Worm (Caenorhabditis elegans): ENCODE results near the gene acl-4.

The acl-4 gene

DNA sequence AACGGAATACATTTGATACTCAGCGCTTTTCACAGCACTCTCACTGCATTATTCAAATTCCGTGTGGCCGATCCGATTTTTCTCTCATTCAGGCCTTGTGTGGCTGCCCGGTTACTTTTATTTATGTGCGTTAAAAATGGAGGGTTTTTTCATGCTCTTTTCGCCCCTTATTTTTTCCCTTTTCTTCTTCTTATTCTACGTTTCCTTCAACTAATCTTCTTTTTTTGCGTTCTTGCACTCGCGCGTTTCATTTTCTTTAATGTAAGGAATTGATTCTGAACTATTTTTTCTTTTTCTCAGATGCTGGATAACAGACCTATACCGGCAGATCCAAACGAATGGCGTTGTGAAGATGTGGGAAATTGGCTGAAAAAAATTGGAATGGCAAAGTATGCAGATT lies 38.4 kb upstream of the acl-4 start, which contains the start of gene F53B1.2:
TSS of gene F53B1.2 (plus strand) at position 301 of the 400 bp plus-strand sequence.
- TF ChIP-seq snpc-4 (tag; optimal IDR thresholded peaks at IDR 0.05) = no peak
- TF ChIP-seq elt-1 (tag; optimal IDR thresholded peaks at IDR 0.05; ENCODE audit: borderline replicate concordance, insufficient read depth) = no peak
- TF ChIP-seq unc-62 (GFP tag; optimal IDR thresholded peaks at IDR 0.05) = no peak
- TF ChIP-seq nhr-28 (tag; optimal IDR thresholded peaks at IDR 0.05) = no peak
- TF ChIP-seq unc-120 (tag; optimal IDR thresholded peaks at IDR 0.05; ENCODE audit: poor library complexity, severe bottlenecking) = no peak
- TF ChIP-seq ztf-11 (tag; optimal IDR thresholded peaks at IDR 0.05) = no peak
- TF ChIP-seq cnd-1 (tag; optimal IDR thresholded peaks at IDR 0.05) = no peak
- TF ChIP-seq lin-13 (tag; optimal IDR thresholded peaks at IDR 0.05) = no peak
- no peak for TF ChIP-seq mep-1 (tag; optimal IDR thresholded peaks at IDR 0.05)
- TF ChIP-seq nhr-2 (tag; optimal IDR thresholded peaks at IDR 0.05) = no peak
- no peak for TF ChIP-seq ceh-39 (tag; optimal IDR thresholded peaks at IDR 0.05)

DNA sequence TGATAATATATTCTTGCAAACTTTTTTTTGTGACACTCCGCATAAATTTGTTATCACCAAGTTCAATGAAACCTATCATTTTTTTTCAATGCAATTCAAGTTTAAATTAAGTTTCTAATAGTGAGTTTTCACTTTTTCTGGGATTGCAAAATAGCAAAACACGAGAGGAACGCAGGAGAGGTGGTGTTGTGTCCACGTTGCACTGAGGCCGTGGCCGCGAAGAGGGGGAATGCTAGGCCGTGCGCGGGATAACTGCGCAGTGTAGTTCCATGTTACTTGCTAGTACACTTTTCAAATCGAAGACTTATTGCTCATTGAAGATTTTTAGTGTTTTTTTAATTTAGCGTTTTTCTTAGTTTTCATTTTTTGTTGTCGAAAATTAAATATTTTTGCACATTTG lies 37.9 kb upstream of the acl-4 start:
- TF ChIP-seq ceh-43 (GFP tag; optimal IDR thresholded peaks at IDR 0.05) = no peak

DNA sequence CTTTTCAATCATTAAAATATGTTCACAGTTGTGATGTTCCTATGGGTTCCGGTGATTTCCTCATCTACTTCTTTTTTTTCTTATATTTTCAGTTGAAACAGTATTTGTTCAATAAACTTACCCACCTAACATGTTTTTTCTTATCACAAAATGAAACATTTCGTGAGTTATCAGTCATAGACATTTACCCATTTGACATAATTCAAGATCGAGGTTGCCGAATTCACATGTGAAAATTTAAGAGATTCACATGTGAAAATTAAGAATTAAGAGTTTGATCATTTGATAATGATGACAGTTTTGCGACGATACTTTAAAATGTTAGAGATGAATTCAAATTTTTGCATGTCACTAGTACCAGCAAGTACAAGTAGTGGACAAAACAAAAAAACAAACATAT lies 37.2 kb upstream of the acl-4 start:
- TF ChIP-seq unc-62 (GFP tag; optimal IDR thresholded peaks at IDR 0.05) = no peak
- TF ChIP-seq cnd-1 (tag; optimal IDR thresholded peaks at IDR 0.05) = no peak
- TF ChIP-seq nhr-12 (tag; optimal IDR thresholded peaks at IDR 0.05) = no peak
- TF ChIP-seq bed-3 (GFP tag; optimal IDR thresholded peaks at IDR 0.05) = no peak
- no peak for TF ChIP-seq ham-2 (GFP tag; optimal IDR thresholded peaks at IDR 0.05)

DNA sequence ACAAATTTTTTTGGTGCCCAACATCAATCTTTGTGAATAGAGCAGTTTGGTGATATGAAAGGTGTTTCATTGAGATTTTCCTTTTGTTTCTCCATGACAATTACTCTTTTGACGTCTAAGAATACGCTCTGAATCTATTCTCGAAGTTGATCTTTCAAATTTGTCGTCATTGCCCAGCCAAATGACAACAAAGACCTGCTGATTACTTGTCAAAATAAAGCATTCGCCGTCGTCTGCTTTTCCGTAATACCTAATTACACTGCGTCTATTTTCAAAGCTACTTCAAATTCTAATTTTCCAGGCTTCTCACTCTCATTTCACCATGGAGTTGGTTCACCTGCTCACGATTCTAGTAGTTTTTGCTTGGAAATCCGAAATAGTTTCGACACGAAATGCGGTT lies 35.1 kb upstream of the acl-4 start, which contains the start of gene F53B1.3:
TSS of gene F53B1.3 (plus strand) at position 301 of the 400 bp plus-strand sequence.
- TF ChIP-seq mls-2 (tag; optimal IDR thresholded peaks at IDR 0.05) = no peak
- TF ChIP-seq nhr-28 (tag; optimal IDR thresholded peaks at IDR 0.05) = no peak
- TF ChIP-seq zip-8 (tag; optimal IDR thresholded peaks at IDR 0.05) = no peak
- no peak for TF ChIP-seq blmp-1 (tag; optimal IDR thresholded peaks at IDR 0.05)
- TF ChIP-seq ceh-43 (GFP tag; optimal IDR thresholded peaks at IDR 0.05) = no peak
- no peak for TF ChIP-seq bed-3 (GFP tag; optimal IDR thresholded peaks at IDR 0.05)

DNA sequence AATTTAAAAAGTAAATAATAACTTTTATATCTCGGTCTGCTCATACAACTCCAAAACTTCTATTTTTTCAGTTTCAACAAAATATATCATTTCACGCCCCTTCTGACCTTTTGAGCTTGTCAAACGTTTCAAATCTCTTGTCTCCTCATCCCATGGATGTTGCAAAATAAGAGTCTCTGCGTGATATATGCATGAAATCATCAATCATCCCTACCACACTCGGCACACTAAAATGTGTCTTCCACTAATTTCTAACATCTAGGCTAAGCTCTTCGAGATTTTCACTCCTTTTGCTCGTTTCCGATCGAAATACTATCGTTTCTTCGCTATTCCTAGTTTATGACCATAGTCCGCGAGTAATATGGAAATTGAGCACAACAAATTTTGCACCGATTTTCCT lies 28.8 kb upstream of the acl-4 start:
- TF ChIP-seq ham-2 (GFP tag; optimal IDR thresholded peaks at IDR 0.05) = no peak
- no peak for TF ChIP-seq mls-2 (tag; optimal IDR thresholded peaks at IDR 0.05)
- no peak for TF ChIP-seq bed-3 (GFP tag; optimal IDR thresholded peaks at IDR 0.05)
- TF ChIP-seq ceh-39 (tag; optimal IDR thresholded peaks at IDR 0.05) = no peak
- no peak for TF ChIP-seq nhr-12 (tag; optimal IDR thresholded peaks at IDR 0.05)
- TF ChIP-seq hlh-1 (tag; optimal IDR thresholded peaks at IDR 0.05) = no peak
- TF ChIP-seq cnd-1 (tag; optimal IDR thresholded peaks at IDR 0.05) = no peak
- TF ChIP-seq tbx-8 (GFP tag; optimal IDR thresholded peaks at IDR 0.05) = no peak
- TF ChIP-seq elt-1 (tag; optimal IDR thresholded peaks at IDR 0.05; ENCODE audit: borderline replicate concordance, insufficient read depth) = no peak
- no peak for TF ChIP-seq unc-120 (tag; optimal IDR thresholded peaks at IDR 0.05; ENCODE audit: poor library complexity, severe bottlenecking)

DNA sequence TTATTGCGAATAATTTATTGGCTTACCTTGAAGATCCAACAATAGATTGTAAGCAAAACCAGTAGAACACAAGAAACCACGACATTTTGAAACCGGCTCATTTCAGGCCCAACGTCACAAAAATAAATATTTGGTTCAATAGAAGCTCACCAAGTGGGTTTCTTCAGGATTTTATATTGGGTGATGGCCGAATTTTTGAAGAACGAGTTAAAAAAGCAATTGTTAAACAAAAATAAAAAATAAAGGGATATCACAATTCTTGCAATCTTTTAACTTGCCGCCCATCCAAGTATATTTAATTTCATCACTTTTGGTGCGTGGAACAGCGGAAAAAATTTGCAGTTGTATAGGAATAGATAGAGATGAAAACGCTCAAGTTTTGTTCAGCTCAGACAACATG lies 26.6 kb upstream of the acl-4 start, which contains the start of gene T21D9.2:
TSS of gene T21D9.2 (minus strand) at position 101 of the 400 bp plus-strand sequence.
- TF ChIP-seq zip-8 (tag; optimal IDR thresholded peaks at IDR 0.05) = no peak
- TF ChIP-seq mab-5 (tag; optimal IDR thresholded peaks at IDR 0.05) = no peak
- TF ChIP-seq snpc-4 (tag; optimal IDR thresholded peaks at IDR 0.05) = no peak
- no peak for TF ChIP-seq lin-13 (tag; optimal IDR thresholded peaks at IDR 0.05)
- TF ChIP-seq M03D4.4 (tag; optimal IDR thresholded peaks at IDR 0.05) = no peak
- TF ChIP-seq ceh-39 (tag; optimal IDR thresholded peaks at IDR 0.05) = no peak
- TF ChIP-seq lin-32 (GFP tag; optimal IDR thresholded peaks at IDR 0.05) = no peak
- no peak for TF ChIP-seq pha-4 (tag; optimal IDR thresholded peaks at IDR 0.05)

DNA sequence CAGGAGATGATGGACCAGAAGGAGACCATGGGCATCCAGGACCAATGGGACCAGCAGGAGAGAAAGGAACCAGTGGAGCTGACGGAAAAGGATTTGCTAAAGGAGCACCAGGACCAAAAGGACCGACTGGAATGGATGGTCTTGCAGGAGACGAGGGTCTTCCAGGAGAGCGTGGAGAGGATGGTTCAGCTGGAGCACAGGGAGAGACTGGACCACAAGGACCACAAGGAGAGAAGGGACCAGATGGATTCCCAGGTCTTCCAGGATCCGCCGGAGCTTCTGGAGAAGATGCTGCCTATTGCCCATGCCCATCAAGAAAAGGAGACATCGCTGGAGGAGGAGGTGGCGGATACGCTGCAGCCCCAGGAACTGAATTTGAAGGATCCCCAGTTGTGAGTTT lies 23.9 kb upstream of the acl-4 start:
- TF ChIP-seq tbx-8 (GFP tag; optimal IDR thresholded peaks at IDR 0.05) (no peak), ceh-43 (GFP tag; optimal IDR thresholded peaks at IDR 0.05) (no peak), elt-3 (tag; optimal IDR thresholded peaks at IDR 0.05) (no peak), nhr-237 (tag; optimal IDR thresholded peaks at IDR 0.05) (no peak), unc-39 (tag; optimal IDR thresholded peaks at IDR 0.05) (no peak), zip-8 (tag; optimal IDR thresholded peaks at IDR 0.05) (no peak), nhr-12 (tag; optimal IDR thresholded peaks at IDR 0.05) (no peak), blmp-1 (tag; optimal IDR thresholded peaks at IDR 0.05) (no peak), flh-1 (GFP tag; optimal IDR thresholded peaks at IDR 0.05) (no peak), sptf-1 (tag; optimal IDR thresholded peaks at IDR 0.05) (no peak), mab-5 (tag; optimal IDR thresholded peaks at IDR 0.05) (no peak), hlh-1 (tag; optimal IDR thresholded peaks at IDR 0.05) (no peak), sem-2 (GFP tag; optimal IDR thresholded peaks at IDR 0.05) (no peak), lsy-2 (tag; optimal IDR thresholded peaks at IDR 0.05) (no peak), mep-1 (tag; optimal IDR thresholded peaks at IDR 0.05) (no peak), nhr-28 (tag; optimal IDR thresholded peaks at IDR 0.05) (no peak), cnd-1 (tag; optimal IDR thresholded peaks at IDR 0.05) (no peak), ceh-39 (tag; optimal IDR thresholded peaks at IDR 0.05) (no peak), unc-62 (GFP tag; optimal IDR thresholded peaks at IDR 0.05) (no peak)
